Fruit fly (Drosophila melanogaster): Measurements from ENCODE around the gene kat80.

kat80 gene

dm6 chrX:16303636-16304035 lies 27.7 kb upstream of the kat80 start, which contains the start of gene CG3679:
Gene CG3679, plus strand, starts transcription at chrX:16303870.
- TF ChIP-seq pad (GFP tag; optimal IDR thresholded peaks at IDR 0.05) (no peak), CG14711 (tag; optimal IDR thresholded peaks at IDR 0.05) (peak; percentile 5)

- TF ChIP-seq CG12768 (GFP tag; optimal IDR thresholded peaks at IDR 0.05) = no peak
- TF ChIP-seq CG1620 (GFP tag; optimal IDR thresholded peaks at IDR 0.05) = no peak
- TF ChIP-seq CG14711 (tag; optimal IDR thresholded peaks at IDR 0.05) = no peak
- TF ChIP-seq Hr96 (GFP tag; optimal IDR thresholded peaks at IDR 0.05) = no peak
- TF ChIP-seq CG7045 (GFP tag; optimal IDR thresholded peaks at IDR 0.05) = no peak
- TF ChIP-seq CG5204 (GFP tag; optimal IDR thresholded peaks at IDR 0.05) = no peak
Measured at dm6 chrX:16297618-16298017, 21.6 kb upstream of the kat80 start, which contains the start of gene ERp44. Gene ERp44, minus strand, starts transcription at chrX:16297718.

dm6 chrX:16296423-16297292 lies 20.7 kb upstream of the kat80 start, which contains the start of gene CG3632:
Gene CG3632, plus strand, starts transcription at chrX:16296671.
- TF ChIP-seq CG1620 (GFP tag; optimal IDR thresholded peaks at IDR 0.05) (peak; percentile 89), Mnt (GFP tag; optimal IDR thresholded peaks at IDR 0.05) (peak; percentile 86), CG33017 (tag; optimal IDR thresholded peaks at IDR 0.05) (peak; percentile 33), CG5204 (GFP tag; optimal IDR thresholded peaks at IDR 0.05) (no peak), pad (GFP tag; optimal IDR thresholded peaks at IDR 0.05) (peak; percentile 68), toe (GFP tag; optimal IDR thresholded peaks at IDR 0.05) (no peak), cic (GFP tag; optimal IDR thresholded peaks at IDR 0.05) (peak; percentile 46), Clk (GFP tag; optimal IDR thresholded peaks at IDR 0.05) (no peak), Crg-1 (GFP tag; optimal IDR thresholded peaks at IDR 0.05) (peak; percentile 89), tj (GFP tag; optimal IDR thresholded peaks at IDR 0.05) (peak; percentile 94), bab1 (GFP tag; optimal IDR thresholded peaks at IDR 0.05) (peak; percentile 73), CG11617 (GFP tag; optimal IDR thresholded peaks at IDR 0.05) (peak; percentile 50), CG12768 (GFP tag; optimal IDR thresholded peaks at IDR 0.05) (no peak), CG7101 (tag; optimal IDR thresholded peaks at IDR 0.05) (peak; percentile 81), CG14711 (tag; optimal IDR thresholded peaks at IDR 0.05) (peak; percentile 66), ovo (GFP tag; optimal IDR thresholded peaks at IDR 0.05) (peak; percentile 74), cnc (optimal IDR thresholded peaks at IDR 0.05) (no peak), Hr96 (GFP tag; optimal IDR thresholded peaks at IDR 0.05) (no peak), kay (GFP tag; ENCODE audit: borderline replicate concordance) (no peak), CG7045 (GFP tag; optimal IDR thresholded peaks at IDR 0.05) (peak; percentile 28)

dm6 chrX:16292646-16293045 lies 16.7 kb upstream of the kat80 start:
- TF ChIP-seq Crg-1 (GFP tag; optimal IDR thresholded peaks at IDR 0.05) (no peak), CG7045 (GFP tag; optimal IDR thresholded peaks at IDR 0.05) (no peak), Hr96 (GFP tag; optimal IDR thresholded peaks at IDR 0.05) (no peak), CG5204 (GFP tag; optimal IDR thresholded peaks at IDR 0.05) (no peak), CG7101 (tag; optimal IDR thresholded peaks at IDR 0.05) (no peak), pad (GFP tag; optimal IDR thresholded peaks at IDR 0.05) (no peak), CG12768 (GFP tag; optimal IDR thresholded peaks at IDR 0.05) (no peak), tj (GFP tag; optimal IDR thresholded peaks at IDR 0.05) (no peak), Mnt (GFP tag; optimal IDR thresholded peaks at IDR 0.05) (no peak)

dm6 chrX:16288999-16289398 lies 13.0 kb upstream of the kat80 start:
- no peak for TF ChIP-seq cnc (optimal IDR thresholded peaks at IDR 0.05)
- TF ChIP-seq Mnt (GFP tag; optimal IDR thresholded peaks at IDR 0.05) = no peak
- TF ChIP-seq CG7101 (tag; optimal IDR thresholded peaks at IDR 0.05) = no peak
- no peak for TF ChIP-seq CG14711 (tag; optimal IDR thresholded peaks at IDR 0.05)
- no peak for TF ChIP-seq Hr96 (GFP tag; optimal IDR thresholded peaks at IDR 0.05)
- TF ChIP-seq pad (GFP tag; optimal IDR thresholded peaks at IDR 0.05) = no peak
- TF ChIP-seq kay (GFP tag; ENCODE audit: borderline replicate concordance) = no peak
- no peak for TF ChIP-seq Crg-1 (GFP tag; optimal IDR thresholded peaks at IDR 0.05)
- no peak for TF ChIP-seq toe (GFP tag; optimal IDR thresholded peaks at IDR 0.05)
- no peak for TF ChIP-seq bab1 (GFP tag; optimal IDR thresholded peaks at IDR 0.05)
- TF ChIP-seq CG33017 (tag; optimal IDR thresholded peaks at IDR 0.05) = no peak

- TF ChIP-seq CG11617 (GFP tag; optimal IDR thresholded peaks at IDR 0.05) (peak; percentile 68), CG7045 (GFP tag; optimal IDR thresholded peaks at IDR 0.05) (no peak), CG14711 (tag; optimal IDR thresholded peaks at IDR 0.05) (peak; percentile 64), CG5204 (GFP tag; optimal IDR thresholded peaks at IDR 0.05) (no peak), Clk (GFP tag; optimal IDR thresholded peaks at IDR 0.05) (no peak), bab1 (GFP tag; optimal IDR thresholded peaks at IDR 0.05) (peak; percentile 48), CG1620 (GFP tag; optimal IDR thresholded peaks at IDR 0.05) (peak; percentile 71), kay (GFP tag; ENCODE audit: borderline replicate concordance) (no peak), tj (GFP tag; optimal IDR thresholded peaks at IDR 0.05) (peak; percentile 76), CG7101 (tag; optimal IDR thresholded peaks at IDR 0.05) (peak; percentile 80), toe (GFP tag; optimal IDR thresholded peaks at IDR 0.05) (no peak), pad (GFP tag; optimal IDR thresholded peaks at IDR 0.05) (peak; percentile 68), Crg-1 (GFP tag; optimal IDR thresholded peaks at IDR 0.05) (peak; percentile 89), Mnt (GFP tag; optimal IDR thresholded peaks at IDR 0.05) (peak; percentile 73), Hr96 (GFP tag; optimal IDR thresholded peaks at IDR 0.05) (no peak), CG12768 (GFP tag; optimal IDR thresholded peaks at IDR 0.05) (no peak), cnc (optimal IDR thresholded peaks at IDR 0.05) (no peak), CG33017 (tag; optimal IDR thresholded peaks at IDR 0.05) (no peak), cic (GFP tag; optimal IDR thresholded peaks at IDR 0.05) (peak; percentile 59), ovo (GFP tag; optimal IDR thresholded peaks at IDR 0.05) (peak; percentile 71)
Measured at dm6 chrX:16288492-16288964, 12.5 kb upstream of the kat80 start, which contains the start of the genes CG32576 and caz. Gene CG32576, minus strand, starts transcription at chrX:16288533. Gene caz, plus strand, starts transcription at chrX:16288810.
